Worm (Caenorhabditis elegans) whole organism, L1 larva: ENCODE measurements around the gene T23G5.2.

Experiments
- pag-3 ChIP-seq: sonication (generic microtip); optimal IDR thresholded peaks from 2 replicates; lab custom pipeline; 2017; ENCODE audit warnings: missing genetic modification characterization, mild to moderate bottlenecking, missing compliant biosample characterization, antibody characterized with exemption, borderline replicate concordance; ENCODE audit not compliant: insufficient read depth
- ztf-11 ChIP-seq, 2 experiments: sonication (generic microtip); optimal IDR thresholded peaks; 2 replicates each; lab custom pipeline; 2016 to 2017; ENCODE audit warnings: missing genetic modification characterization in 2 of 2, missing biosample characterization in 1 of 2, missing compliant biosample characterization in 1 of 2

DNA sequence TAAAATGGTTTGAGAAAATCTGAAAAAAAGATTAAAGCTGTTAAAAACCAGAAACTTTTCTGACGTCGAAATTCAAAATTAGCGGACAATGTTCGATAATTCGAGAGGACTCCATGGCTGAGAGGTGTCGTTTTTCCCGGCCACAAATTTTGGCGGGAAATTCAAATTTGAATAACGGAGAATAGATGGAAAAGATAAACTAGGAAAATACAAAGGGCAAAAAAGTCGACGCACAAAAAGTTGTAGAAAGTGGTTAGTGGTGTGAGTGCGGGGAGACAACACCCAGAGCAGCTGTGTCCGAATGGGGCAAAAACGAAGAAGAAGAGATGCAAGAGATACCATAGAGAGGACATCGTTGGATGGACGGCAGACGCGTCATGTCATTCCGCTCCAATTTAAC is 45.0 kb downstream of the T23G5.2 start, which contains the start of gene cls-3:
- TF ChIP-seq ztf-11 (tag; optimal IDR thresholded peaks at IDR 0.05; lab: Kevin White, UChicago) (peak in 1 of 2 experiments; percentile 45), pag-3 (tag; lab: Kevin White, UChicago) (no peak)
